Worm (Caenorhabditis elegans) whole organism, L3 larva: Measurements from ENCODE around the gene cpt-1.

Experiments used
- R02D3.7 ChIP-seq: fragments of 150-350 bp; optimal IDR thresholded peaks from 2 replicates; lab custom pipeline; 2014; ENCODE audit warnings: missing biosample characterization, missing genetic modification characterization
- ZK546.5 ChIP-seq: sonication (generic microtip); optimal IDR thresholded peaks from 2 replicates; lab custom pipeline; 2017; ENCODE audit warnings: missing biosample characterization, missing genetic modification characterization
- aly-2 ChIP-seq: fragments of 150-350 bp; optimal IDR thresholded peaks from 2 replicates; lab custom pipeline; 2014; ENCODE audit warnings: missing biosample characterization, missing genetic modification characterization
- ama-1 ChIP-seq: fragments of 150-350 bp; optimal IDR thresholded peaks from 2 replicates; lab custom pipeline; 2018
- ceh-16 ChIP-seq: sonication (generic microtip); optimal IDR thresholded peaks from 2 replicates; lab custom pipeline; 2017; ENCODE audit warnings: missing biosample characterization, missing genetic modification characterization
- ceh-28 ChIP-seq: fragments of 150-350 bp; optimal IDR thresholded peaks from 2 replicates; lab custom pipeline; 2014; ENCODE audit warnings: missing biosample characterization, missing genetic modification reagents, missing genetic modification characterization
- ceh-82 ChIP-seq: fragments of 150-350 bp; optimal IDR thresholded peaks from 2 replicates; lab custom pipeline; 2014; ENCODE audit warnings: missing biosample characterization, missing genetic modification characterization
- daf-12 ChIP-seq: fragments of 150-350 bp; optimal IDR thresholded peaks from 2 replicates; lab custom pipeline; 2014; ENCODE audit warnings: missing biosample characterization, missing genetic modification reagents, missing genetic modification characterization
- egl-5 ChIP-seq: fragments of 150-350 bp; optimal IDR thresholded peaks from 2 replicates; lab custom pipeline; 2017; ENCODE audit warnings: missing biosample characterization, missing genetic modification reagents, missing genetic modification characterization, inconsistent platforms
- elt-2 ChIP-seq: sonication (generic microtip); optimal IDR thresholded peaks from 2 replicates; lab custom pipeline; 2016; ENCODE audit warnings: missing genetic modification reagents, mild to moderate bottlenecking, missing genetic modification characterization, missing compliant biosample characterization
- elt-3 ChIP-seq, 3 experiments: fragments of 150-350 bp in 1 of 3; sonication (generic microtip) in 2 of 3; optimal IDR thresholded peaks; 2 replicates in 2 of 3; 4 replicates in 1 of 3; lab custom pipeline; 2014 to 2017; ENCODE audit warnings: missing biosample characterization in 3 of 3, missing genetic modification characterization in 3 of 3
- fos-1 ChIP-seq: fragments of 150-350 bp; optimal IDR thresholded peaks from 2 replicates; lab custom pipeline; 2014; ENCODE audit warnings: missing biosample characterization, missing genetic modification characterization
- hmg-11 ChIP-seq: sonication (generic microtip); optimal IDR thresholded peaks from 2 replicates; lab custom pipeline; 2016; ENCODE audit warnings: missing genetic modification characterization, missing compliant biosample characterization
- jun-1 ChIP-seq: fragments of 150-350 bp; optimal IDR thresholded peaks from 2 replicates; lab custom pipeline; 2014; ENCODE audit warnings: missing biosample characterization, missing genetic modification reagents, missing genetic modification characterization
- lin-15B ChIP-seq: fragments of 150-350 bp; optimal IDR thresholded peaks from 2 replicates; lab custom pipeline; 2014; ENCODE audit warnings: missing biosample characterization, missing genetic modification characterization
- lin-39 ChIP-seq: fragments of 150-350 bp; optimal IDR thresholded peaks from 2 replicates; lab custom pipeline; 2018; ENCODE audit warnings: missing biosample characterization, missing genetic modification reagents, missing genetic modification characterization
- lsy-12 ChIP-seq: sonication (generic microtip); optimal IDR thresholded peaks from 2 replicates; lab custom pipeline; 2016; ENCODE audit warnings: mild to moderate bottlenecking, missing genetic modification characterization, missing compliant biosample characterization
- mdl-1 ChIP-seq: fragments of 150-350 bp; optimal IDR thresholded peaks from 2 replicates; lab custom pipeline; 2014; ENCODE audit warnings: missing biosample characterization, missing genetic modification characterization
- mml-1 ChIP-seq: fragments of 150-350 bp; sonication (generic microtip); optimal IDR thresholded peaks from 3 replicates; lab custom pipeline; 2014; ENCODE audit warnings: missing biosample characterization, missing genetic modification characterization
- nfya-1 ChIP-seq: sonication (generic microtip); optimal IDR thresholded peaks from 2 replicates; lab custom pipeline; 2017; ENCODE audit warnings: missing genetic modification characterization, mild to moderate bottlenecking, missing compliant biosample characterization, antibody characterized with exemption, moderate library complexity; ENCODE audit not compliant: insufficient read depth
- nhr-12 ChIP-seq: fragments of 150-350 bp; optimal IDR thresholded peaks from 2 replicates; lab custom pipeline; 2014; ENCODE audit warnings: missing biosample characterization, missing genetic modification characterization
- nhr-23 ChIP-seq: fragments of 150-350 bp; optimal IDR thresholded peaks from 2 replicates; lab custom pipeline; 2014; ENCODE audit warnings: missing biosample characterization, missing genetic modification reagents, missing genetic modification characterization
- nhr-25 ChIP-seq: sonication (generic microtip); optimal IDR thresholded peaks from 2 replicates; lab custom pipeline; 2017; ENCODE audit warnings: missing biosample characterization, missing genetic modification characterization
- nhr-28 ChIP-seq: fragments of 150-350 bp; optimal IDR thresholded peaks from 2 replicates; lab custom pipeline; 2014; ENCODE audit warnings: missing biosample characterization, missing genetic modification characterization
- nhr-43 ChIP-seq: sonication (generic microtip); optimal IDR thresholded peaks from 2 replicates; lab custom pipeline; 2016; ENCODE audit warnings: mild to moderate bottlenecking, missing genetic modification characterization, missing compliant biosample characterization; ENCODE audit not compliant: poor library complexity, severe bottlenecking
- nhr-76 ChIP-seq: fragments of 150-350 bp; sonication (generic microtip); optimal IDR thresholded peaks from 5 replicates; lab custom pipeline; 2014; ENCODE audit warnings: missing biosample characterization, missing genetic modification characterization
- nhr-77 ChIP-seq: fragments of 150-350 bp; optimal IDR thresholded peaks from 2 replicates; lab custom pipeline; 2014; ENCODE audit warnings: missing biosample characterization, missing genetic modification characterization
- pha-4 ChIP-seq: fragments of 150-350 bp; optimal IDR thresholded peaks from 2 replicates; lab custom pipeline; 2014; ENCODE audit warnings: missing biosample characterization, missing genetic modification reagents, missing genetic modification characterization
- skn-1 ChIP-seq: fragments of 150-350 bp; optimal IDR thresholded peaks from 2 replicates; lab custom pipeline; 2014; ENCODE audit warnings: missing biosample characterization, missing genetic modification characterization
- snpc-4 ChIP-seq: fragments of 150-350 bp; optimal IDR thresholded peaks from 2 replicates; lab custom pipeline; 2014; ENCODE audit warnings: missing biosample characterization, missing genetic modification characterization
- tbx-2 ChIP-seq: sonication (generic microtip); optimal IDR thresholded peaks from 2 replicates; lab custom pipeline; 2016; ENCODE audit warnings: mild to moderate bottlenecking, missing genetic modification characterization, missing compliant biosample characterization
- unc-39 ChIP-seq: sonication (generic microtip); optimal IDR thresholded peaks from 4 replicates; lab custom pipeline; 2017; ENCODE audit warnings: missing biosample characterization, missing genetic modification characterization
- unc-62 ChIP-seq: fragments of 150-350 bp; sonication (generic microtip); optimal IDR thresholded peaks from 4 replicates; lab custom pipeline; 2014; ENCODE audit warnings: missing biosample characterization, missing genetic modification reagents, missing genetic modification characterization
- ztf-11 ChIP-seq: fragments of 150-350 bp; optimal IDR thresholded peaks from 2 replicates; lab custom pipeline; 2014; ENCODE audit warnings: missing biosample characterization, missing genetic modification characterization

Gene cpt-1

ce11 chrII:12787831-12788248, 8.4 kb downstream of the cpt-1 start, which contains the start of gene alkb-7:
Gene alkb-7, minus strand, starts transcription at chrII:12788153.
- TF ChIP-seq elt-2 (tag; lab: Kevin White, UChicago) (peak; percentile 39), lsy-12 (tag; lab: Kevin White, UChicago) (peak; percentile 35), lin-15B (tag; lab: Kevin White, UChicago) (peak; percentile 13), mml-1 (tag; lab: Kevin White, UChicago) (no peak), nfya-1 (tag; lab: Kevin White, UChicago) (peak; percentile 33), pha-4 (tag; lab: Kevin White, UChicago) (no peak), snpc-4 (no peak), nhr-12 (tag; lab: Kevin White, UChicago) (no peak), R02D3.7 (no peak), nhr-23 (peak; percentile 21), nhr-43 (peak; percentile 70), egl-5 (tag; lab: Kevin White, UChicago) (no peak), aly-2 (peak; percentile 21), nhr-25 (tag; lab: Kevin White, UChicago) (no peak), unc-62 (GFP tag; lab: Kevin White, UChicago) (no peak), ceh-82 (tag; lab: Kevin White, UChicago) (no peak), ama-1 (lab: Kevin White, UChicago) (peak; percentile 33), jun-1 (tag; lab: Kevin White, UChicago) (no peak)

- TF ChIP-seq pha-4 (tag; lab: Kevin White, UChicago): peak; percentile 31
- TF ChIP-seq ceh-16 (tag; lab: Kevin White, UChicago): no peak
Measured at ce11 chrII:12785391-12785790, 10.9 kb downstream of the cpt-1 start, which contains the start of gene Y46G5A.15. Gene Y46G5A.15, minus strand, starts transcription at chrII:12785416.

ce11 chrII:12778374-12778773, 17.9 kb downstream of the cpt-1 start:
- peak; percentile 53 for TF ChIP-seq lin-15B (tag; lab: Kevin White, UChicago)
- peak; percentile 50 for TF ChIP-seq nfya-1 (tag; lab: Kevin White, UChicago)
- peak; percentile 39 for TF ChIP-seq nhr-25 (tag; lab: Kevin White, UChicago)
- TF ChIP-seq snpc-4: peak; percentile 97
- TF ChIP-seq tbx-2: peak; percentile 8
- peak; percentile 75 for TF ChIP-seq lin-39 (tag; lab: Kevin White, UChicago)
- TF ChIP-seq elt-2 (tag; lab: Kevin White, UChicago): peak; percentile 21
- TF ChIP-seq, all 47 proteins: peak for 7; not testable (repeated sequence) for 40

ce11 chrII:12776379-12776778, 19.9 kb downstream of the cpt-1 start, which contains the start of gene Y46G5A.34:
Gene Y46G5A.34, plus strand, starts transcription at chrII:12776679.
- TF ChIP-seq ama-1 (lab: Kevin White, UChicago) (no peak), nhr-77 (tag; lab: Kevin White, UChicago) (no peak), ceh-28 (no peak), skn-1 (tag; lab: Kevin White, UChicago) (no peak), hmg-11 (no peak), elt-3 (tag; optimal IDR thresholded peaks at IDR 0.05; lab: Kevin White, UChicago) (no peak), fos-1 (tag; lab: Kevin White, UChicago) (no peak), ztf-11 (tag; lab: Kevin White, UChicago) (no peak), elt-2 (tag; lab: Kevin White, UChicago) (no peak), snpc-4 (no peak), daf-12 (tag; lab: Kevin White, UChicago) (no peak), nhr-25 (tag; lab: Kevin White, UChicago) (no peak), mml-1 (tag; lab: Kevin White, UChicago) (no peak), nhr-43 (no peak), ceh-16 (tag; lab: Kevin White, UChicago) (no peak)

ce11 chrII:12774402-12774801, 21.9 kb downstream of the cpt-1 start, which contains the start of gene Y46G5A.14:
Gene Y46G5A.14, plus strand, starts transcription at chrII:12774702.
- TF ChIP-seq nhr-76 (tag; lab: Kevin White, UChicago) (no peak), hmg-11 (no peak), mml-1 (tag; lab: Kevin White, UChicago) (no peak), elt-2 (tag; lab: Kevin White, UChicago) (no peak), lin-15B (tag; lab: Kevin White, UChicago) (no peak), ZK546.5 (tag; lab: Kevin White, UChicago) (no peak), egl-5 (tag; lab: Kevin White, UChicago) (no peak), unc-39 (no peak), nhr-25 (tag; lab: Kevin White, UChicago) (no peak), ceh-28 (no peak), mdl-1 (tag; lab: Kevin White, UChicago) (no peak), nhr-28 (tag; lab: Kevin White, UChicago) (no peak), nhr-77 (tag; lab: Kevin White, UChicago) (no peak)
